Worm (Caenorhabditis elegans): ENCODE data around the gene F37A4.6.

The F37A4.6 gene

ce11 chrIII:6705515-6705914 lies at the start of gene F37A4.6:
Gene F37A4.6 (plus strand): TSS chrIII:6705815.
- TF ChIP-seq sdc-2 (tag; optimal IDR thresholded peaks at IDR 0.05) (no peak), K02D7.2 (tag; optimal IDR thresholded peaks at IDR 0.05) (no peak), sox-4 (tag; optimal IDR thresholded peaks at IDR 0.05) (no peak), madf-2 (tag; optimal IDR thresholded peaks at IDR 0.05) (no peak), ceh-45 (GFP tag; IDR thresholded peaks at IDR 0.05) (no peak), nhr-232 (tag; optimal IDR thresholded peaks at IDR 0.05) (no peak), pax-1 (tag; optimal IDR thresholded peaks at IDR 0.05) (no peak)

- TF ChIP-seq rnt-1 (tag; optimal IDR thresholded peaks at IDR 0.05) (peak; percentile 59), ceh-6 (GFP tag; optimal IDR thresholded peaks at IDR 0.05) (no peak), tbx-7 (tag; optimal IDR thresholded peaks at IDR 0.05) (no peak), unc-55 (GFP tag; optimal IDR thresholded peaks at IDR 0.05) (peak; percentile 46), lim-6 (tag; optimal IDR thresholded peaks at IDR 0.05) (no peak), ahr-1 (tag; optimal IDR thresholded peaks at IDR 0.05) (no peak), ceh-18 (tag; optimal IDR thresholded peaks at IDR 0.05) (peak; percentile 72), ttx-3 (tag; optimal IDR thresholded peaks at IDR 0.05) (no peak), nfya-1 (tag; optimal IDR thresholded peaks at IDR 0.05) (peak; percentile 32)
These were observed 49.8 kb upstream of the F37A4.6 start for ce11 chrIII:6655830-6656229.

ce11 chrIII:6661660-6662059 lies 44.0 kb upstream of the F37A4.6 start:
- peak; percentile 56 for TF ChIP-seq sox-2 (GFP tag; IDR thresholded peaks at IDR 0.05)

ce11 chrIII:6670737-6671242 lies 34.8 kb upstream of the F37A4.6 start:
- TF ChIP-seq unc-42 (tag; optimal IDR thresholded peaks at IDR 0.05) (peak; percentile 62), gmeb-2 (tag; optimal IDR thresholded peaks at IDR 0.05) (no peak)

ce11 chrIII:6675460-6675859 lies 30.2 kb upstream of the F37A4.6 start, which contains the start of gene rbf-1:
Gene rbf-1 (plus strand): TSS chrIII:6675760.
- TF ChIP-seq sdc-2 (tag; optimal IDR thresholded peaks at IDR 0.05): no peak
- TF ChIP-seq tbx-2 (tag; optimal IDR thresholded peaks at IDR 0.05): no peak
- TF ChIP-seq unc-42 (tag; optimal IDR thresholded peaks at IDR 0.05): no peak
- no peak for TF ChIP-seq fkh-6 (tag; optimal IDR thresholded peaks at IDR 0.05)
- no peak for TF ChIP-seq ceh-6 (GFP tag; optimal IDR thresholded peaks at IDR 0.05)
- TF ChIP-seq nhr-11 (tag; optimal IDR thresholded peaks at IDR 0.05): no peak
- TF ChIP-seq K09A11.1 (tag; optimal IDR thresholded peaks at IDR 0.05; ENCODE audit: insufficient read depth): no peak

- no peak for TF ChIP-seq ahr-1 (tag; optimal IDR thresholded peaks at IDR 0.05)
- no peak for TF ChIP-seq odd-2 (tag; optimal IDR thresholded peaks at IDR 0.05)
- peak; percentile 71 for TF ChIP-seq unc-42 (tag; optimal IDR thresholded peaks at IDR 0.05)
These were observed 28.3 kb upstream of the F37A4.6 start for ce11 chrIII:6677304-6677703.

- no peak for TF ChIP-seq fkh-10 (GFP tag; optimal IDR thresholded peaks at IDR 0.05)
- no peak for TF ChIP-seq odd-2 (tag; optimal IDR thresholded peaks at IDR 0.05)
- no peak for TF ChIP-seq pax-1 (tag; optimal IDR thresholded peaks at IDR 0.05)
- no peak for TF ChIP-seq nhr-232 (tag; optimal IDR thresholded peaks at IDR 0.05)
- no peak for TF ChIP-seq rnt-1 (tag; optimal IDR thresholded peaks at IDR 0.05)
- TF ChIP-seq lin-11 (tag; optimal IDR thresholded peaks at IDR 0.05): no peak
- TF ChIP-seq tbx-7 (tag; optimal IDR thresholded peaks at IDR 0.05): no peak
- no peak for TF ChIP-seq unc-55 (GFP tag; optimal IDR thresholded peaks at IDR 0.05)
- TF ChIP-seq npax-4 (tag; optimal IDR thresholded peaks at IDR 0.05): no peak
- TF ChIP-seq fax-1 (tag; optimal IDR thresholded peaks at IDR 0.05): no peak
- TF ChIP-seq ceh-2 (tag; optimal IDR thresholded peaks at IDR 0.05): no peak
- no peak for TF ChIP-seq nhr-11 (tag; optimal IDR thresholded peaks at IDR 0.05)
- TF ChIP-seq ama-1 (optimal IDR thresholded peaks at IDR 0.05): no peak
- no peak for TF ChIP-seq pha-4 (tag; optimal IDR thresholded peaks at IDR 0.05)
- no peak for TF ChIP-seq unc-86 (tag; optimal IDR thresholded peaks at IDR 0.05)
- no peak for TF ChIP-seq elt-4 (tag; optimal IDR thresholded peaks at IDR 0.05)
- TF ChIP-seq eyg-1 (tag; optimal IDR thresholded peaks at IDR 0.05): no peak
- TF ChIP-seq ceh-6 (GFP tag; optimal IDR thresholded peaks at IDR 0.05): no peak
- TF ChIP-seq ref-2 (tag; optimal IDR thresholded peaks at IDR 0.05): no peak
These were observed 26.3 kb upstream of the F37A4.6 start for ce11 chrIII:6679323-6679722.
